Worm (Caenorhabditis elegans) whole organism, L1 larva: ENCODE measurements around the gene F01G4.4.

Experiments used
- dpl-1 ChIP-seq, 3 experiments: fragments of 150-350 bp in 2 of 3; sonication (generic microtip) in 1 of 3; optimal IDR thresholded peaks; 2 replicates each; lab custom pipeline; 2014 to 2017; ENCODE audit warnings: missing biosample characterization in 3 of 3, missing genetic modification characterization in 3 of 3, missing genetic modification reagents in 3 of 3
- snpc-4 ChIP-seq: fragments of 150-350 bp; optimal IDR thresholded peaks from 2 replicates; lab custom pipeline; 2014; ENCODE audit warnings: missing biosample characterization, missing genetic modification characterization
- swsn-7 ChIP-seq: sonication (generic microtip); optimal IDR thresholded peaks from 2 replicates; lab custom pipeline; 2016; ENCODE audit warnings: missing genetic modification characterization, missing compliant biosample characterization

DNA sequence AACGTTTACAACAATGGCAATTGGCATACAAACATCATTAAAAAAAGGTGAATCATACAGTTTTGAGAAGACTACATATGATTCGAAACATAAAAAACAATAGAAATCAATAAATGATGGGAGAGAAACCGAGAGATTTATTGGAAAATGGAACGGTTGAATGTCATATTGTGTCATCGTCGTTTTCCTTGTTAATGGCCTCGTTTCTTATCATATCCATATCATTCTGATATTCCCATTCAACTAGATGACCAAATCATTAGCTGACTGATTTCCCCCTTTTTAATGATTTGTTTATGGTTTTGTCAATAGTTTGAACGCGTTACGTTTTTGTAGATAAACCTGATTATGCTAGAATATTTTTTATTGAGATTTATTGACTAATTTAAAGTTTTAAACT is 31.6 kb downstream of the F01G4.4 start:
- no peak for TF ChIP-seq swsn-7 (tag; lab: Kevin White, UChicago)
- no peak for TF ChIP-seq snpc-4 (tag; lab: Kevin White, UChicago)
- TF ChIP-seq dpl-1 (GFP tag; optimal IDR thresholded peaks at IDR 0.05; lab: Kevin White, UChicago): no peak
